Fruit fly (Drosophila melanogaster): ENCODE results near the gene CG31055.

DNA sequence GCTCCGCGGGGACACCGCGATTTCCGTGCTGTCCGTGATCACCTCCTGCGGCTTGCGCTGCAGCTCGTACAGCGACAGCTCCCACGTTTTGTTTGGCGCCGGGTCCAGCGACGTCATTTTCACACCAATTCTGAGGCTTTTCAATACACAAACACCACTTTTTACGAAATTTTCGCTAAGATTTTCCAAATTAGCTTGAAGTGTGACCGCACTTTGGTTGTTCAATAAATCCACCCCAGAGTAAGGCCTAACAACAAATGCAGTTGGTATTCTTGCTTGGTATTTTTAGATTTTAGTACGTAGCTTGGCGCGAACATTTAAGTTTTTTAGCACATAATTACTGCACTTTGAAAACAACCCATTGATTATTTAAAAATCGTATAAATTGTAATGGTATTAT, 6.1 kb downstream of the CG31055 start, which contains the start of gene Sce:
- no peak for TF ChIP-seq ase (GFP tag; IDR thresholded peaks at IDR 0.05)
- TF ChIP-seq fru (optimal IDR thresholded peaks at IDR 0.05): no peak
- TF ChIP-seq eve (GFP tag; optimal IDR thresholded peaks at IDR 0.05): no peak
- no peak for TF ChIP-seq cas (GFP tag; IDR thresholded peaks at IDR 0.05)
- TF ChIP-seq slou (GFP tag; optimal IDR thresholded peaks at IDR 0.05): no peak
- no peak for TF ChIP-seq Eip74EF (GFP tag; optimal IDR thresholded peaks at IDR 0.05)
- no peak for TF ChIP-seq GATAe (GFP tag; conservative IDR thresholded peaks at IDR 0.05)
